1 worm cellular context compared by ENCODE assay signal in genomic region chrII:10872541-10872940, ce11.
TF ChIP-seq lines count a peak whose summit lies in the region.

cyn-4 (minus strand) TSS chrII:10872611.
copz-1 (plus strand) TSS chrII:10872879.

TF ChIP-seq in whole organism, L4 larva, 104 proteins besides CTCF, POLR2A, EP300 and RAD21 (continued from another document):
- TF ChIP-seq ztf-7 (tag; optimal IDR thresholded peaks at IDR 0.05; lab: Kevin White, UChicago) (no peak), nhr-25 (tag; optimal IDR thresholded peaks at IDR 0.05; lab: Kevin White, UChicago; ENCODE audit: borderline replicate concordance, insufficient read depth) (peak; percentile 15), vab-7 (GFP tag; IDR thresholded peaks at IDR 0.05; lab: Robert Waterston, UW) (no peak), pqm-1 (tag; optimal IDR thresholded peaks at IDR 0.05; lab: Kevin White, UChicago) (no peak), nhr-6 (tag; optimal IDR thresholded peaks at IDR 0.05; lab: Kevin White, UChicago) (peak; percentile 66), cey-2 (tag; optimal IDR thresholded peaks at IDR 0.05; lab: Kevin White, UChicago; ENCODE audit: borderline replicate concordance, insufficient read depth) (no peak), R02D3.7 (tag; optimal IDR thresholded peaks at IDR 0.05; lab: Kevin White, UChicago) (peak; percentile 92), snpc-1.2 (GFP tag; IDR thresholded peaks at IDR 0.05; lab: Robert Waterston, UW) (no peak), snpc-4 (tag; optimal IDR thresholded peaks at IDR 0.05; lab: Kevin White, UChicago) (no peak), mdt-29 (GFP tag; IDR thresholded peaks at IDR 0.05; lab: Robert Waterston, UW) (no peak), mep-1 (tag; optimal IDR thresholded peaks at IDR 0.05; lab: Kevin White, UChicago) (peak; percentile 57), php-3 (GFP tag; IDR thresholded peaks at IDR 0.05; lab: Robert Waterston, UW) (no peak), tra-1 (GFP tag; IDR thresholded peaks at IDR 0.05; lab: Robert Waterston, UW) (no peak), nhr-41 (GFP tag; IDR thresholded peaks at IDR 0.05; lab: Robert Waterston, UW) (no peak), Y48G9A.11 (GFP tag; IDR thresholded peaks at IDR 0.05; lab: Robert Waterston, UW) (no peak), ceh-28 (tag; optimal IDR thresholded peaks at IDR 0.05; lab: Kevin White, UChicago) (no peak)
